Worm (Caenorhabditis elegans) whole organism, L1 larva: ENCODE data around the gene F07B10.7.

Source experiments
- C16A3.4 ChIP-seq: fragments of 150-350 bp; optimal IDR thresholded peaks from 2 replicates; lab custom pipeline; 2014; ENCODE audit warnings: missing biosample characterization, missing genetic modification characterization
- C34B4.2 ChIP-seq: sonication (generic microtip); optimal IDR thresholded peaks from 2 replicates; lab custom pipeline; 2017; ENCODE audit warnings: mild to moderate bottlenecking, missing genetic modification characterization, missing compliant biosample characterization
- F16B12.6 ChIP-seq: fragments of 150-350 bp; optimal IDR thresholded peaks from 2 replicates; lab custom pipeline; 2014; ENCODE audit warnings: missing biosample characterization, missing genetic modification characterization
- Y116A8C.19 ChIP-seq: sonication (generic microtip); optimal IDR thresholded peaks from 2 replicates; lab custom pipeline; 2016; ENCODE audit warnings: missing compliant biosample characterization, missing genetic modification characterization, borderline replicate concordance
- aha-1 ChIP-seq: fragments of 150-350 bp; optimal IDR thresholded peaks from 2 replicates; lab custom pipeline; 2014; ENCODE audit warnings: missing biosample characterization, missing genetic modification characterization
- alr-1 ChIP-seq: fragments of 200-800 bp; sonication (Bioruptor generic); optimal IDR thresholded peaks from 2 replicates; lab custom pipeline; 2018; ENCODE audit warnings: borderline replicate concordance, mild to moderate bottlenecking, missing genetic modification characterization, missing compliant biosample characterization
- aly-2 ChIP-seq: fragments of 150-350 bp; optimal IDR thresholded peaks from 2 replicates; lab custom pipeline; 2014; ENCODE audit warnings: missing biosample characterization, missing genetic modification characterization
- ama-1 ChIP-seq: fragments of 150-350 bp; optimal IDR thresholded peaks from 2 replicates; lab custom pipeline; 2014
- blmp-1 ChIP-seq: fragments of 150-350 bp; optimal IDR thresholded peaks from 2 replicates; lab custom pipeline; 2014; ENCODE audit warnings: missing biosample characterization, missing genetic modification characterization
- ceh-63 ChIP-seq: fragments of 200-800 bp; sonication (Bioruptor generic); optimal IDR thresholded peaks from 2 replicates; lab custom pipeline; 2018; ENCODE audit warnings: mild to moderate bottlenecking, missing genetic modification characterization, missing compliant biosample characterization
- ceh-8 ChIP-seq: fragments of 200-800 bp; sonication (Bioruptor generic); optimal IDR thresholded peaks from 2 replicates; lab custom pipeline; 2018; ENCODE audit warnings: mild to moderate bottlenecking, missing genetic modification characterization, moderate library complexity, missing compliant biosample characterization
- ceh-82 ChIP-seq, 3 experiments: fragments of 150-350 bp in 1 of 3; sonication (generic microtip) in 2 of 3; optimal IDR thresholded peaks; 2 replicates each; lab custom pipeline; 2014 to 2017; ENCODE audit warnings: missing biosample characterization in 3 of 3, missing genetic modification characterization in 3 of 3
- ces-1 ChIP-seq: fragments of 150-350 bp; optimal IDR thresholded peaks from 2 replicates; lab custom pipeline; 2014; ENCODE audit warnings: missing biosample characterization, missing genetic modification reagents, missing genetic modification characterization
- dpl-1 ChIP-seq, 3 experiments: fragments of 150-350 bp in 2 of 3; sonication (generic microtip) in 1 of 3; optimal IDR thresholded peaks; 2 replicates each; lab custom pipeline; 2014 to 2017; ENCODE audit warnings: missing biosample characterization in 3 of 3, missing genetic modification characterization in 3 of 3, missing genetic modification reagents in 3 of 3
- efl-3 ChIP-seq: fragments of 200-800 bp; sonication (Bioruptor generic); optimal IDR thresholded peaks from 2 replicates; lab custom pipeline; 2018; ENCODE audit warnings: mild to moderate bottlenecking, missing genetic modification characterization, missing compliant biosample characterization
- egl-27 ChIP-seq, 2 experiments: fragments of 150-350 bp in 1 of 2; sonication (generic microtip); optimal IDR thresholded peaks; 3 replicates each; lab custom pipeline; 2017 to 2018; ENCODE audit warnings: missing biosample characterization in 2 of 2, missing genetic modification characterization in 2 of 2, missing genetic modification reagents in 2 of 2
- elt-2 ChIP-seq: sonication (generic microtip); optimal IDR thresholded peaks from 2 replicates; lab custom pipeline; 2016; ENCODE audit warnings: missing genetic modification characterization, mild to moderate bottlenecking, inconsistent platforms, missing compliant biosample characterization, missing genetic modification reagents
- fkh-10 ChIP-seq: sonication (generic microtip); optimal IDR thresholded peaks from 2 replicates; lab custom pipeline; 2017; ENCODE audit warnings: missing biosample characterization, missing genetic modification reagents, missing genetic modification characterization
- fkh-4 ChIP-seq: sonication (generic microtip); optimal IDR thresholded peaks from 2 replicates; lab custom pipeline; 2016; ENCODE audit warnings: missing compliant biosample characterization, missing genetic modification characterization, borderline replicate concordance
- fkh-8 ChIP-seq: sonication (generic microtip); optimal IDR thresholded peaks from 2 replicates; lab custom pipeline; 2016; ENCODE audit warnings: mild to moderate bottlenecking, missing genetic modification characterization, missing compliant biosample characterization
- fos-1 ChIP-seq: fragments of 150-350 bp; optimal IDR thresholded peaks from 2 replicates; lab custom pipeline; 2014; ENCODE audit warnings: missing biosample characterization, missing genetic modification characterization
- grh-1 ChIP-seq: fragments of 200-800 bp; sonication (Bioruptor generic); IDR thresholded peaks from 2 replicates; pipeline ENCODE4 v1.3.6; 2022; ENCODE audit warnings: missing genetic modification reagents, missing genetic modification characterization, missing compliant biosample characterization
- hlh-4 ChIP-seq: sonication (generic microtip); optimal IDR thresholded peaks from 2 replicates; lab custom pipeline; 2016; ENCODE audit warnings: mild to moderate bottlenecking, missing genetic modification characterization, missing compliant biosample characterization
- hpl-2 ChIP-seq: fragments of 150-350 bp; optimal IDR thresholded peaks from 2 replicates; lab custom pipeline; 2014; ENCODE audit warnings: missing biosample characterization, missing genetic modification reagents, missing genetic modification characterization
- irx-1 ChIP-seq: sonication (generic microtip); optimal IDR thresholded peaks from 2 replicates; lab custom pipeline; 2016; ENCODE audit warnings: missing genetic modification characterization, missing compliant biosample characterization
- lin-13 ChIP-seq: fragments of 150-350 bp; optimal IDR thresholded peaks from 2 replicates; lab custom pipeline; 2014; ENCODE audit warnings: missing biosample characterization, missing genetic modification reagents, missing genetic modification characterization
- lin-39 ChIP-seq: fragments of 150-350 bp; optimal IDR thresholded peaks from 2 replicates; lab custom pipeline; 2014; ENCODE audit warnings: missing biosample characterization, missing genetic modification reagents, missing genetic modification characterization
- mab-9 ChIP-seq: fragments of 200-800 bp; sonication (Bioruptor generic); IDR thresholded peaks from 2 replicates; pipeline ENCODE4 v1.3.6; 2022; ENCODE audit warnings: missing genetic modification reagents, missing genetic modification characterization, missing compliant biosample characterization
- mdl-1 ChIP-seq, 2 experiments: fragments of 150-350 bp; optimal IDR thresholded peaks; 2 replicates each; lab custom pipeline; 2014 to 2017; ENCODE audit warnings: missing biosample characterization in 2 of 2, missing genetic modification characterization in 2 of 2, inconsistent platforms in 1 of 2
- mef-2 ChIP-seq: fragments of 150-350 bp; optimal IDR thresholded peaks from 2 replicates; lab custom pipeline; 2014; ENCODE audit warnings: missing biosample characterization, missing genetic modification characterization
- mep-1 ChIP-seq: fragments of 150-350 bp; optimal IDR thresholded peaks from 2 replicates; lab custom pipeline; 2014; ENCODE audit warnings: missing biosample characterization, missing genetic modification characterization
- nhr-237 ChIP-seq: fragments of 150-350 bp; optimal IDR thresholded peaks from 2 replicates; lab custom pipeline; 2014; ENCODE audit warnings: missing biosample characterization, missing genetic modification characterization
- nhr-28 ChIP-seq: fragments of 150-350 bp; optimal IDR thresholded peaks from 2 replicates; lab custom pipeline; 2014; ENCODE audit warnings: missing biosample characterization, missing genetic modification characterization
- nhr-47 ChIP-seq: sonication (generic microtip); optimal IDR thresholded peaks from 2 replicates; lab custom pipeline; 2016; ENCODE audit warnings: mild to moderate bottlenecking, missing genetic modification characterization, moderate library complexity, missing compliant biosample characterization
- nhr-71 ChIP-seq: sonication (generic microtip); optimal IDR thresholded peaks from 2 replicates; lab custom pipeline; 2016; ENCODE audit warnings: mild to moderate bottlenecking, missing genetic modification characterization, moderate library complexity, missing compliant biosample characterization
- nhr-77 ChIP-seq: fragments of 150-350 bp; optimal IDR thresholded peaks from 2 replicates; lab custom pipeline; 2014; ENCODE audit warnings: missing biosample characterization, missing genetic modification characterization
- nhr-85 ChIP-seq: sonication (generic microtip); peaks from one replicate; lab custom pipeline; 2016; ENCODE audit warnings: missing genetic modification characterization, inconsistent platforms, missing compliant biosample characterization
- nhr-90 ChIP-seq: sonication (generic microtip); optimal IDR thresholded peaks from 2 replicates; lab custom pipeline; 2016; ENCODE audit warnings: mild to moderate bottlenecking, missing genetic modification characterization, missing compliant biosample characterization; ENCODE audit not compliant: poor library complexity
- pqm-1 ChIP-seq: sonication (generic microtip); optimal IDR thresholded peaks from 3 replicates; lab custom pipeline; 2017; ENCODE audit warnings: missing biosample characterization, missing genetic modification characterization
- rnt-1 ChIP-seq: sonication (generic microtip); optimal IDR thresholded peaks from 2 replicates; lab custom pipeline; 2016; ENCODE audit warnings: mild to moderate bottlenecking, missing genetic modification characterization, moderate library complexity, missing compliant biosample characterization
- skn-1 ChIP-seq: fragments of 150-350 bp; optimal IDR thresholded peaks from 2 replicates; lab custom pipeline; 2014; ENCODE audit warnings: missing biosample characterization, missing genetic modification characterization
- snpc-4 ChIP-seq: fragments of 150-350 bp; optimal IDR thresholded peaks from 2 replicates; lab custom pipeline; 2014; ENCODE audit warnings: missing biosample characterization, missing genetic modification characterization
- sox-4 ChIP-seq: sonication (generic microtip); optimal IDR thresholded peaks from 2 replicates; lab custom pipeline; 2016; ENCODE audit warnings: missing genetic modification characterization, missing compliant biosample characterization
- unc-130 ChIP-seq: fragments of 150-350 bp; optimal IDR thresholded peaks from 2 replicates; lab custom pipeline; 2017; ENCODE audit warnings: missing biosample characterization, missing genetic modification characterization, inconsistent platforms
- unc-30 ChIP-seq: sonication (generic microtip); optimal IDR thresholded peaks from 2 replicates; lab custom pipeline; 2017; ENCODE audit warnings: missing biosample characterization, missing genetic modification characterization
- unc-62 ChIP-seq: fragments of 150-350 bp; optimal IDR thresholded peaks from 2 replicates; lab custom pipeline; 2014; ENCODE audit warnings: missing biosample characterization, missing genetic modification reagents, missing genetic modification characterization
- unc-98 ChIP-seq: fragments of 200-800 bp; sonication (Bioruptor generic); IDR thresholded peaks from 2 replicates; pipeline ENCODE4 v1.3.6; 2022; ENCODE audit warnings: missing genetic modification characterization, missing compliant biosample characterization
- vab-15 ChIP-seq: sonication (generic microtip); optimal IDR thresholded peaks from 2 replicates; lab custom pipeline; 2017; ENCODE audit warnings: missing genotype, mild to moderate bottlenecking, missing genetic modification characterization, missing compliant biosample characterization
- xbp-1 ChIP-seq: sonication (generic microtip); optimal IDR thresholded peaks from 2 replicates; lab custom pipeline; 2016; ENCODE audit warnings: missing genetic modification characterization, missing compliant biosample characterization
- ztf-11 ChIP-seq, 2 experiments: sonication (generic microtip); optimal IDR thresholded peaks; 2 replicates each; lab custom pipeline; 2016 to 2017; ENCODE audit warnings: missing genetic modification characterization in 2 of 2, missing biosample characterization in 1 of 2, missing compliant biosample characterization in 1 of 2
- ztf-4 ChIP-seq: fragments of 150-350 bp; optimal IDR thresholded peaks from 2 replicates; lab custom pipeline; 2014; ENCODE audit warnings: missing biosample characterization, missing genetic modification characterization

Gene F07B10.7

ce11 chrV:11241580-11241979 lies 18.9 kb downstream of the F07B10.7 start, which contains the start of gene pgap-1:
Gene pgap-1 (plus strand): TSS chrV:11241880.
- no peak for TF ChIP-seq snpc-4 (tag; lab: Kevin White, UChicago)
- TF ChIP-seq, all 84 proteins: peak for 0

- TF ChIP-seq ces-1 (GFP tag; lab: Kevin White, UChicago) (no peak), alr-1 (no peak), nhr-47 (tag; lab: Kevin White, UChicago) (peak; percentile 72), blmp-1 (tag; lab: Kevin White, UChicago) (peak; percentile 44), ceh-82 (tag; optimal IDR thresholded peaks at IDR 0.05; lab: Kevin White, UChicago) (peak; percentile 75 to 93 (median 86)), sox-4 (tag; lab: Kevin White, UChicago) (no peak), dpl-1 (GFP tag; optimal IDR thresholded peaks at IDR 0.05; lab: Kevin White, UChicago) (peak; percentile 36 to 68 (median 62)), nhr-237 (tag; lab: Kevin White, UChicago) (peak; percentile 7), ama-1 (lab: Kevin White, UChicago) (no peak), C16A3.4 (tag; lab: Kevin White, UChicago) (peak; percentile 83), vab-15 (tag; lab: Kevin White, UChicago) (no peak), lin-13 (peak; percentile 44), unc-30 (tag; lab: Kevin White, UChicago) (no peak), mab-9 (no peak), aly-2 (no peak), F16B12.6 (peak; percentile 31), nhr-77 (tag; lab: Kevin White, UChicago) (peak; percentile 24), mef-2 (tag; lab: Kevin White, UChicago) (no peak), egl-27 (tag; optimal IDR thresholded peaks at IDR 0.05; lab: Kevin White, UChicago) (no peak), mep-1 (tag; lab: Kevin White, UChicago) (no peak), unc-62 (GFP tag; lab: Kevin White, UChicago) (no peak), aha-1 (tag; lab: Kevin White, UChicago) (no peak), lin-39 (peak; percentile 42), nhr-71 (tag; lab: Kevin White, UChicago) (peak; percentile 77), skn-1 (tag; lab: Kevin White, UChicago) (peak; percentile 53), irx-1 (tag; lab: Kevin White, UChicago) (no peak), nhr-85 (tag; lab: Kevin White, UChicago) (peak; percentile 76), fkh-10 (GFP tag; lab: Kevin White, UChicago) (peak; percentile 13), C34B4.2 (tag; lab: Kevin White, UChicago) (no peak), xbp-1 (tag; lab: Kevin White, UChicago) (peak; percentile 61), ceh-63 (GFP tag; lab: Kevin White, UChicago) (no peak), rnt-1 (tag; lab: Kevin White, UChicago) (peak; percentile 86), fos-1 (tag; lab: Kevin White, UChicago) (no peak), hpl-2 (GFP tag; lab: Kevin White, UChicago) (peak; percentile 25), Y116A8C.19 (tag; lab: Kevin White, UChicago) (no peak), mdl-1 (tag; optimal IDR thresholded peaks at IDR 0.05; lab: Kevin White, UChicago) (peak in 1 of 2 experiments; percentile 36), ceh-8 (no peak), nhr-90 (tag; lab: Kevin White, UChicago) (peak; percentile 74), fkh-8 (no peak), ztf-11 (tag; optimal IDR thresholded peaks at IDR 0.05; lab: Kevin White, UChicago) (peak in 1 of 2 experiments; percentile 13), unc-98 (GFP tag; lab: Robert Waterston, UW) (no peak), ztf-4 (no peak), unc-130 (tag; lab: Kevin White, UChicago) (peak; percentile 18), efl-3 (GFP tag; lab: Kevin White, UChicago) (no peak), grh-1 (GFP tag; lab: Robert Waterston, UW) (peak; percentile 51; the same call in 1 of the 2 replicates), hlh-4 (tag; lab: Kevin White, UChicago) (no peak), fkh-4 (no peak), pqm-1 (tag; lab: Kevin White, UChicago) (no peak), nhr-28 (tag; lab: Kevin White, UChicago) (no peak), elt-2 (peak; percentile 41)
Measured at ce11 chrV:11239187-11239725, 21.3 kb downstream of the F07B10.7 start, which contains the start of the genes dvc-1 and ima-1. Gene dvc-1 (minus strand): TSS chrV:11239331. Gene ima-1 (plus strand): TSS chrV:11239675.
